Fruit fly (Drosophila melanogaster) whole organism, embryonic: Measurements from ENCODE around the gene CG5157.

Experiments used
- Adf1 ChIP-seq: fragments of 200-800 bp; sonication (Bioruptor generic); IDR thresholded peaks from 2 replicates; pipeline ENCODE4 v1.3.6; 2022; ENCODE audit warnings: missing biosample characterization, missing genetic modification characterization
- BEAF-32 ChIP-seq: fragments of 200-800 bp; sonication (Bioruptor generic); optimal IDR thresholded peaks from 3 replicates; lab custom pipeline; 2017; ENCODE audit warnings: missing biosample characterization, missing genetic modification characterization, mild to moderate bottlenecking, moderate library complexity, missing genetic modification reagents
- CG10209 ChIP-seq: fragments of 200-800 bp; sonication (Bioruptor generic); optimal IDR thresholded peaks from 3 replicates; lab custom pipeline; 2017; ENCODE audit warnings: missing biosample characterization, mild to moderate bottlenecking, missing genetic modification characterization, missing genetic modification reagents
- CG12299 ChIP-seq: fragments of 200-800 bp; sonication (Bioruptor generic); optimal IDR thresholded peaks from 2 replicates; lab custom pipeline; 2018; ENCODE audit warnings: missing biosample characterization, mild to moderate bottlenecking, missing genetic modification characterization
- CG13287 ChIP-seq: fragments of 200-800 bp; sonication (Bioruptor generic); IDR thresholded peaks from 2 replicates; pipeline ENCODE4 v1.3.6; 2022; ENCODE audit warnings: missing biosample characterization, missing genetic modification characterization; ENCODE audit not compliant: partially characterized antibody
- CG13424 ChIP-seq: fragments of 200-800 bp; sonication (Bioruptor generic); optimal IDR thresholded peaks from 2 replicates; lab custom pipeline; 2019; ENCODE audit warnings: missing biosample characterization, mild to moderate bottlenecking, missing genetic modification characterization, moderate library complexity
- CG13894 ChIP-seq: fragments of 200-800 bp; sonication (Bioruptor generic); optimal IDR thresholded peaks from 3 replicates; lab custom pipeline; 2018; ENCODE audit warnings: missing biosample characterization, mild to moderate bottlenecking, missing genetic modification characterization, moderate library complexity
- CG14050 ChIP-seq: fragments of 200-800 bp; sonication (Bioruptor generic); IDR thresholded peaks from 3 replicates; pipeline ENCODE4 v1.3.6; 2022; ENCODE audit warnings: missing biosample characterization, missing genetic modification characterization
- CG15011 ChIP-seq: fragments of 200-800 bp; sonication (Bioruptor generic); optimal IDR thresholded peaks from 3 replicates; lab custom pipeline; 2018; ENCODE audit warnings: missing biosample characterization, mild to moderate bottlenecking, missing genetic modification characterization
- CG16813 ChIP-seq: fragments of 200-800 bp; sonication (Bioruptor generic); IDR thresholded peaks from 3 replicates; pipeline ENCODE4 v1.3.6; 2022; ENCODE audit warnings: missing biosample characterization, missing genetic modification characterization; ENCODE audit not compliant: partially characterized antibody
- CG17328 ChIP-seq: fragments of 200-800 bp; sonication (Bioruptor generic); IDR thresholded peaks from 2 replicates; pipeline ENCODE4 v1.3.6; 2022; ENCODE audit warnings: missing biosample characterization, missing genetic modification characterization
- CG2875 ChIP-seq: fragments of 200-800 bp; sonication (Bioruptor generic); optimal IDR thresholded peaks from 2 replicates; lab custom pipeline; 2017; ENCODE audit warnings: missing biosample characterization, mild to moderate bottlenecking, missing genetic modification characterization, missing genetic modification reagents
- CG31441 ChIP-seq: fragments of 200-800 bp; sonication (Bioruptor generic); IDR thresholded peaks from 2 replicates; pipeline ENCODE4 v1.3.6; 2022; ENCODE audit warnings: missing biosample characterization, missing genetic modification characterization
- CG32532 ChIP-seq: fragments of 200-800 bp; sonication (Bioruptor generic); IDR thresholded peaks from 2 replicates; pipeline ENCODE4 v1.3.6; 2022; ENCODE audit warnings: missing biosample characterization, missing genetic modification characterization
- CG4360 ChIP-seq: fragments of 200-800 bp; sonication (Bioruptor generic); IDR thresholded peaks from 2 replicates; pipeline ENCODE4 v1.3.6; 2022; ENCODE audit warnings: missing biosample characterization, missing genetic modification characterization
- CG4820 ChIP-seq: fragments of 200-800 bp; sonication (Bioruptor generic); optimal IDR thresholded peaks from 3 replicates; lab custom pipeline; 2016; ENCODE audit warnings: missing biosample characterization, missing genetic modification characterization
- CG5180 ChIP-seq: fragments of 200-800 bp; sonication (Bioruptor generic); optimal IDR thresholded peaks from 3 replicates; lab custom pipeline; 2017; ENCODE audit warnings: missing biosample characterization, missing genetic modification characterization, mild to moderate bottlenecking, moderate library complexity, missing genetic modification reagents
- CG5245 ChIP-seq: fragments of 200-800 bp; sonication (Bioruptor generic); optimal IDR thresholded peaks from 3 replicates; lab custom pipeline; 2016; ENCODE audit warnings: missing biosample characterization, missing genetic modification characterization
- CG6254 ChIP-seq: fragments of 200-800 bp; sonication (Bioruptor generic); optimal IDR thresholded peaks from 3 replicates; lab custom pipeline; 2017; ENCODE audit warnings: mild to moderate bottlenecking, missing biosample characterization, missing genetic modification reagents, missing genetic modification characterization
- CG8944 ChIP-seq: fragments of 200-800 bp; sonication (Bioruptor generic); optimal IDR thresholded peaks from 3 replicates; lab custom pipeline; 2016; ENCODE audit warnings: missing biosample characterization, missing genetic modification characterization
- CG9817 ChIP-seq: fragments of 200-800 bp; sonication (Bioruptor generic); optimal IDR thresholded peaks from 2 replicates; lab custom pipeline; 2018; ENCODE audit warnings: missing biosample characterization, mild to moderate bottlenecking, missing genetic modification characterization, moderate library complexity
- Dbx ChIP-seq: fragments of 200-800 bp; sonication (Bioruptor generic); IDR thresholded peaks from 3 replicates; pipeline ENCODE4 v1.3.6; 2022; ENCODE audit warnings: missing biosample characterization, missing genetic modification characterization
- Dip3 ChIP-seq: fragments of 200-800 bp; sonication (Bioruptor generic); optimal IDR thresholded peaks from 3 replicates; lab custom pipeline; 2016; ENCODE audit warnings: missing biosample characterization, missing genetic modification characterization
- Dp ChIP-seq: fragments of 200-800 bp; sonication (Bioruptor generic); optimal IDR thresholded peaks from 2 replicates; lab custom pipeline; 2018; ENCODE audit warnings: missing biosample characterization, mild to moderate bottlenecking, missing genetic modification characterization, moderate library complexity
- H2.0 ChIP-seq: fragments of 200-800 bp; sonication (Bioruptor generic); IDR thresholded peaks from 2 replicates; pipeline ENCODE4 v1.3.6; 2022; ENCODE audit warnings: missing biosample characterization, missing genetic modification characterization
- Hmx ChIP-seq: fragments of 200-800 bp; sonication (Bioruptor generic); optimal IDR thresholded peaks from 2 replicates; lab custom pipeline; 2016; ENCODE audit warnings: missing biosample characterization, missing genetic modification characterization
- Hr39 ChIP-seq: fragments of >200 bp; optimal IDR thresholded peaks from 2 replicates; lab custom pipeline; 2017
- PHDP ChIP-seq: fragments of 200-800 bp; sonication (Bioruptor generic); optimal IDR thresholded peaks from 3 replicates; lab custom pipeline; 2018; ENCODE audit warnings: missing biosample characterization, mild to moderate bottlenecking, missing genetic modification characterization, moderate library complexity
- Sox102F ChIP-seq: fragments of 200-800 bp; sonication (Bioruptor generic); optimal IDR thresholded peaks from 2 replicates; lab custom pipeline; 2018; ENCODE audit warnings: missing biosample characterization, mild to moderate bottlenecking, missing genetic modification characterization, moderate library complexity
- Tbp ChIP-seq: fragments of >200 bp; optimal IDR thresholded peaks from 2 replicates; lab custom pipeline; 2018; ENCODE audit warnings: missing biosample characterization, missing genetic modification characterization
- Trl ChIP-seq, 3 experiments: fragments of >200 bp in 2 of 3; fragments of 200-800 bp in 1 of 3; sonication (Bioruptor generic) in 1 of 3; optimal IDR thresholded peaks; 2 replicates in 1 of 3; 3 replicates in 2 of 3; lab custom pipeline; 2016 to 2017; ENCODE audit warnings: missing biosample characterization in 1 of 3, missing genetic modification characterization in 1 of 3
- amos ChIP-seq: fragments of 200-800 bp; sonication (Bioruptor generic); IDR thresholded peaks from 2 replicates; pipeline ENCODE4 v1.3.6; 2022; ENCODE audit warnings: missing biosample characterization, missing genetic modification characterization; ENCODE audit not compliant: partially characterized antibody
- bcd ChIP-seq: fragments of 200-800 bp; sonication (Bioruptor generic); optimal IDR thresholded peaks from 2 replicates; lab custom pipeline; 2017; ENCODE audit warnings: missing biosample characterization, mild to moderate bottlenecking, missing genetic modification characterization
- crc ChIP-seq: fragments of 200-800 bp; sonication (Bioruptor generic); optimal IDR thresholded peaks from 2 replicates; lab custom pipeline; 2016; ENCODE audit warnings: missing biosample characterization, missing genetic modification characterization
- crol ChIP-seq: fragments of 200-800 bp; sonication (Bioruptor generic); IDR thresholded peaks from 2 replicates; pipeline ENCODE4 v1.3.6; 2022; ENCODE audit warnings: missing biosample characterization, missing genetic modification characterization
- dan ChIP-seq: fragments of 200-800 bp; sonication (Bioruptor generic); IDR thresholded peaks from 2 replicates; pipeline ENCODE4 v1.3.6; 2022; ENCODE audit warnings: missing biosample characterization, missing genetic modification characterization
- dmrt99B ChIP-seq: fragments of 200-800 bp; sonication (Bioruptor generic); optimal IDR thresholded peaks from 2 replicates; lab custom pipeline; 2018; ENCODE audit warnings: missing biosample characterization, mild to moderate bottlenecking, missing genetic modification characterization, moderate library complexity
- dpn ChIP-seq, 2 experiments: fragments of 200-800 bp; sonication (Bioruptor generic); optimal IDR thresholded peaks; 3 replicates each; lab custom pipeline; 2016; ENCODE audit warnings: missing biosample characterization in 2 of 2, missing genetic modification characterization in 2 of 2
- esg ChIP-seq: fragments of 200-800 bp; sonication (Bioruptor generic); conservative IDR thresholded peaks from 2 replicates; pipeline ENCODE4 v1.3.6; 2022; ENCODE audit warnings: missing biosample characterization, missing genetic modification characterization
- gro ChIP-seq: fragments of 200-800 bp; sonication (Bioruptor generic); optimal IDR thresholded peaks from 2 replicates; lab custom pipeline; 2016; ENCODE audit warnings: missing biosample characterization, missing genetic modification characterization
- hkb ChIP-seq, 2 experiments: fragments of 200-800 bp in 1 of 2; fragments of >200 bp in 1 of 2; sonication (Bioruptor generic) in 1 of 2; IDR thresholded peaks in 1 of 2; optimal IDR thresholded peaks in 1 of 2; 2 replicates each; pipeline versions ENCODE4 v1.3.6 to Lab custom; 2017 to 2022; ENCODE audit warnings: missing biosample characterization in 1 of 2, missing genetic modification characterization in 1 of 2
- jigr1 ChIP-seq: fragments of 200-800 bp; sonication (Bioruptor generic); IDR thresholded peaks from 3 replicates; pipeline ENCODE4 v1.3.6; 2022; ENCODE audit warnings: missing biosample characterization, missing genetic modification characterization
- lov ChIP-seq, 2 experiments: fragments of 200-800 bp in 1 of 2; fragments of >200 bp in 1 of 2; sonication (Bioruptor generic) in 1 of 2; IDR thresholded peaks in 1 of 2; optimal IDR thresholded peaks in 1 of 2; 2 replicates in 1 of 2; 3 replicates in 1 of 2; pipeline versions ENCODE4 v1.3.6 to Lab custom; 2017 to 2022; ENCODE audit warnings: missing biosample characterization in 1 of 2, missing genetic modification characterization in 1 of 2
- nerfin-1 ChIP-seq: fragments of 200-800 bp; sonication (Bioruptor generic); optimal IDR thresholded peaks from 3 replicates; lab custom pipeline; 2019; ENCODE audit warnings: missing biosample characterization, mild to moderate bottlenecking, missing genetic modification characterization, moderate library complexity
- nom ChIP-seq: fragments of 200-800 bp; sonication (Bioruptor generic); optimal IDR thresholded peaks from 2 replicates; lab custom pipeline; 2017; ENCODE audit warnings: missing biosample characterization, missing genetic modification characterization, mild to moderate bottlenecking, moderate library complexity, missing genetic modification reagents
- otp ChIP-seq: fragments of 200-800 bp; sonication (Bioruptor generic); IDR thresholded peaks from 3 replicates; pipeline ENCODE4, ENCODE4 v1.3.6; 2022; ENCODE audit warnings: missing biosample characterization, missing genetic modification characterization
- sens-2 ChIP-seq: fragments of 200-800 bp; sonication (Bioruptor generic); IDR thresholded peaks from 2 replicates; pipeline ENCODE4 v1.3.6; 2022; ENCODE audit warnings: missing biosample characterization, missing genetic modification characterization
- ssp ChIP-seq: fragments of 200-800 bp; sonication (Bioruptor generic); IDR thresholded peaks from 2 replicates; pipeline ENCODE4 v1.3.6; 2022; ENCODE audit warnings: missing biosample characterization, missing genetic modification characterization
- tio ChIP-seq: fragments of 200-800 bp; sonication (Bioruptor generic); optimal IDR thresholded peaks from 2 replicates; lab custom pipeline; 2017; ENCODE audit warnings: missing biosample characterization, missing genetic modification characterization, inconsistent platforms

CG5157 gene

dm6 chr3L:16087323-16087816 lies 50.3 kb downstream of the CG5157 start, which contains the start of gene Tasp1 (continued):
- TF ChIP-seq H2.0 (GFP tag; lab: Robert Waterston, UW) (peak; percentile 59), crc (GFP tag; lab: Kevin White, UChicago) (no peak), CG8944 (GFP tag; lab: Kevin White, UChicago) (no peak), sens-2 (no peak), CG13894 (tag; lab: Kevin White, UChicago) (no peak), Hmx (GFP tag; lab: Kevin White, UChicago) (no peak), dan (GFP tag; lab: Robert Waterston, UW) (no peak), crol (GFP tag; lab: Robert Waterston, UW) (no peak), bcd (peak; percentile 54), CG13287 (peak; percentile 46; the same call in 1 of the 2 replicates), CG4820 (GFP tag; lab: Kevin White, UChicago) (peak; percentile 36), CG31441 (GFP tag; lab: Robert Waterston, UW) (peak; percentile 79), amos (GFP tag; lab: Robert Waterston, UW) (peak; percentile 28; the same call in 1 of the 2 replicates), Adf1 (GFP tag; lab: Robert Waterston, UW) (peak; percentile 50; the same call in 1 of the 2 replicates), lov (optimal IDR thresholded peaks at IDR 0.05; lab: Kevin White, UChicago) (no peak), lov (GFP tag; IDR thresholded peaks at IDR 0.05; lab: Robert Waterston, UW) (no peak), Dp (peak; percentile 25), otp (no peak), CG4360 (GFP tag; lab: Robert Waterston, UW) (peak; percentile 47; the same call in 1 of the 2 replicates), Sox102F (GFP tag; lab: Kevin White, UChicago) (no peak), CG2875 (GFP tag; lab: Kevin White, UChicago) (no peak), nom (GFP tag; lab: Kevin White, UChicago) (no peak), dpn (GFP tag; optimal IDR thresholded peaks at IDR 0.05; lab: Kevin White, UChicago) (peak in 1 of 2 experiments; percentile 55), CG16813 (GFP tag; lab: Robert Waterston, UW) (no peak), CG9817 (peak; percentile 41), CG10209 (GFP tag; lab: Kevin White, UChicago) (peak; percentile 34), Trl (optimal IDR thresholded peaks at IDR 0.05; lab: Kevin White, UChicago) (no peak), Trl (GFP tag; optimal IDR thresholded peaks at IDR 0.05; lab: Kevin White, UChicago) (no peak), tio (GFP tag; lab: Kevin White, UChicago) (no peak), CG13424 (tag; lab: Kevin White, UChicago) (peak; percentile 77), dmrt99B (tag; lab: Kevin White, UChicago) (no peak), gro (GFP tag; lab: Kevin White, UChicago) (peak; percentile 5), CG14050 (GFP tag; lab: Robert Waterston, UW) (peak; percentile 41; the same call in 1 of the 3 replicates), Tbp (GFP tag; lab: Kevin White, UChicago) (no peak), CG5180 (no peak), PHDP (peak; percentile 75), BEAF-32 (GFP tag; lab: Kevin White, UChicago) (peak; percentile 21), hkb (optimal IDR thresholded peaks at IDR 0.05; lab: Kevin White, UChicago) (no peak), hkb (GFP tag; IDR thresholded peaks at IDR 0.05; lab: Robert Waterston, UW) (peak; percentile 74), CG5245 (peak; percentile 12), nerfin-1 (tag; lab: Kevin White, UChicago) (no peak), ssp (GFP tag; lab: Robert Waterston, UW) (peak; percentile 47), Hr39 (lab: Kevin White, UChicago) (no peak), jigr1 (GFP tag; lab: Robert Waterston, UW) (no peak), CG6254 (GFP tag; lab: Kevin White, UChicago) (peak; percentile 22), CG32532 (GFP tag; lab: Robert Waterston, UW) (peak; percentile 87), CG17328 (GFP tag; lab: Robert Waterston, UW) (peak; percentile 74; the same call in 1 of the 2 replicates), CG15011 (GFP tag; lab: Kevin White, UChicago) (no peak), esg (GFP tag; lab: Robert Waterston, UW) (peak; percentile 67), Dip3 (GFP tag; lab: Kevin White, UChicago) (no peak), CG12299 (tag; lab: Kevin White, UChicago) (peak; percentile 32), Dbx (peak; percentile 76; the same call in 2 of the 3 replicates)
